Fruit fly (Drosophila melanogaster): Measurements from ENCODE around the gene CG17294.

DNA sequence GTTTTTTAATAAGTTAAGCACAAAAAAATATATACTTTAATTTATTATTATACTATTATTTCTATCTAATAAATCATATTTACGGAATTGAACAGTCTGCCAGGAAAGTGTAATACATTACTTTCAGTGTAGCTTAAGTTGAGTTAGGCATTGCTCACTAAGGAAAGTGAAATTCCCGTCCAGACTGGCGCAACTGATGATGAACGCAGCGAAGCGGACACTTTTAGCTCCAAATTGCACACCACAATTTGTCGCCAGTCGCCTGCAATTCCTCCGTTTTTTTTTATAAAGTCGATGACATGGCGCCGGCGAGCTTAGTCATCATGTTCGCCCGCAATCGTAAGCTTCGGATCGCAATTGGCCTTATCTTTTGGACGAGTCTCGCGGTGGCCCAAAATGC, 21.9 kb downstream of the CG17294 start, which contains the start of gene CG13386:
- no peak for TF ChIP-seq CG8478 (optimal IDR thresholded peaks at IDR 0.05)
- TF ChIP-seq CTCF (optimal IDR thresholded peaks at IDR 0.05) = no peak

All from S2 (cell line).